Fruit fly (Drosophila melanogaster): ENCODE results near the gene Fdx1.
A peak's percentile ranks its signal among the peaks of the same experiment; 100 is the strongest.

The Fdx1 gene

dm6 chr3L:9370907-9371365 is at the start of gene Fdx1:
Gene Fdx1, minus strand, starts transcription at chr3L:9371238.
- TF ChIP-seq CG9948 (tag; optimal IDR thresholded peaks at IDR 0.05) (peak; percentile 4), CG15710 (tag; optimal IDR thresholded peaks at IDR 0.05) (peak; percentile 30), CG13204 (GFP tag; optimal IDR thresholded peaks at IDR 0.05) (no peak), EcR (GFP tag; optimal IDR thresholded peaks at IDR 0.05) (peak; percentile 17), Snoo (tag; optimal IDR thresholded peaks at IDR 0.05) (peak; percentile 33), rn (GFP tag; IDR thresholded peaks at IDR 0.05) (no peak), CG17806 (tag; optimal IDR thresholded peaks at IDR 0.05) (no peak), Ets98B (GFP tag; IDR thresholded peaks at IDR 0.05) (peak; percentile 17; the same call in 1 of the 2 replicates), CG8159 (tag; optimal IDR thresholded peaks at IDR 0.05) (peak; percentile 20)

DNA sequence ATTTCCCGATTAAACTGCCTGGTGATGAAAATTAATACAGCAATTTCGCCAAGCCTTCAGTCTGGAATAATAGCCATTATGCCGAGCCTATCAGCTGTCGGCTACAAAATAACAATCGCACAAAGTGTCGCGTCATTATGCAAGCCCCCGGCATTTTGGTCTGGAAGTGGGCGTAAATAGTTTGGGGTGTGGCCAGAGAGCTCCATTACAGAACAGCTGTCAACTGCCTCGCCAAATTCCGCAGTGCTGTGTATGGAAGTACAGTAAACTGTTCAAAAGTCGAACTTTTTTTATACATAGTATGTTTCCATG is 49.7 kb upstream of the Fdx1 start:
- TF ChIP-seq CG17806 (tag; optimal IDR thresholded peaks at IDR 0.05) = no peak
- no peak for TF ChIP-seq CG8301 (tag; optimal IDR thresholded peaks at IDR 0.05)
- no peak for TF ChIP-seq D1 (tag; optimal IDR thresholded peaks at IDR 0.05)
- TF ChIP-seq Ets98B (GFP tag; IDR thresholded peaks at IDR 0.05) = no peak
- TF ChIP-seq CG14655 (GFP tag; optimal IDR thresholded peaks at IDR 0.05) = no peak
- TF ChIP-seq CG9948 (tag; optimal IDR thresholded peaks at IDR 0.05) = no peak
- TF ChIP-seq CG8159 (tag; optimal IDR thresholded peaks at IDR 0.05) = no peak
- no peak for TF ChIP-seq Snoo (tag; optimal IDR thresholded peaks at IDR 0.05)
- TF ChIP-seq Pif1A (GFP tag; optimal IDR thresholded peaks at IDR 0.05) = no peak
- TF ChIP-seq CG15710 (tag; optimal IDR thresholded peaks at IDR 0.05) = no peak
- TF ChIP-seq CG34367 (tag; optimal IDR thresholded peaks at IDR 0.05) = no peak
- TF ChIP-seq CG12605 (GFP tag; IDR thresholded peaks at IDR 0.05) = no peak

DNA sequence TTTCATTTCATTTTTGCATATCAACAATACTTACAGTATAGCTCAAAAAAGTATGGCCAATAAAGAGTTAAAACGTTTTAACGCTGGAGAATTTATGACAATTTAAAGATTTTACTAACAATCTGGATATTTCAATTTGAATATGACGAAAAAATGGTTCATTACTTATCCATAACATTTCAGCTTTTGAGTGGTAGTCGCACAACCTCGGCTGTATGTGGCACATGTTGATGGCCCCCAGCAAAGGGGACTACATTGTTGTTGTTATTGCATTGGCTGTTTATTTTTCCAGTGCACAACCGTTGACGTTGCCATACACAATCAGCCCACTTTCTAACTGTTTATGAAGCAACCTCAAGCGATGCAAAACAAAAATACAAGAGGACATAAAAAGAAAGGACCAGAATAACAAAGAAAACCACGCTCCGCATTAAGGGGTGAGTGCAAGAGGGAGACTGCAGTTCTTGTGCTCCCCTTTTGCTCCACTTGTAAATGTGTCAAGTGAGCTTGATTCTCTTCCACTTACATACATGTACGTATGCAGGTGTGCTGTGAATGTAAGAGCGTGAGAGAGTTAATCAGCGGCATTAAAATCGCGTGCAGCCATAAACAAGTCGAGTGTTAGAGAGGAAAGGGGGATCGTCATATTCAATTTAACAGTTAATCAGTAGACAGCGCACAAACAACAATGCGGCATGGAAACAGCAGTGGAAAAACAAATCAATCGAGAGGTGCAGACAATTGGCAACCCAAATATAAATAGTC is 49.2 kb upstream of the Fdx1 start:
- TF ChIP-seq CG9948 (tag; optimal IDR thresholded peaks at IDR 0.05) = peak; percentile 93
- peak; percentile 97 for TF ChIP-seq CG15710 (tag; optimal IDR thresholded peaks at IDR 0.05)
- TF ChIP-seq rn (GFP tag; IDR thresholded peaks at IDR 0.05) = peak; percentile 74
- TF ChIP-seq D1 (tag; optimal IDR thresholded peaks at IDR 0.05) = peak; percentile 96
- peak; percentile 95 for TF ChIP-seq CG4496 (GFP tag; IDR thresholded peaks at IDR 0.05)
- peak; percentile 94 for TF ChIP-seq Snoo (tag; optimal IDR thresholded peaks at IDR 0.05)
- peak; percentile 96 for TF ChIP-seq CG32121 (GFP tag; IDR thresholded peaks at IDR 0.05)
- peak; percentile 93 for TF ChIP-seq CG12605 (GFP tag; IDR thresholded peaks at IDR 0.05)
- peak; percentile 95 for TF ChIP-seq CG34367 (tag; optimal IDR thresholded peaks at IDR 0.05)
- TF ChIP-seq CG8159 (tag; optimal IDR thresholded peaks at IDR 0.05) = peak; percentile 97
- peak; percentile 92 for TF ChIP-seq CG14655 (GFP tag; optimal IDR thresholded peaks at IDR 0.05)
- TF ChIP-seq CG13204 (GFP tag; optimal IDR thresholded peaks at IDR 0.05) = peak; percentile 86
- TF ChIP-seq gl (tag; optimal IDR thresholded peaks at IDR 0.05) = peak; percentile 91
- peak; percentile 96 for TF ChIP-seq Pif1B (GFP tag; optimal IDR thresholded peaks at IDR 0.05)
- peak; percentile 94 for TF ChIP-seq Pif1A (GFP tag; optimal IDR thresholded peaks at IDR 0.05)
- peak; percentile 92 for TF ChIP-seq fd96Ca (GFP tag; IDR thresholded peaks at IDR 0.05)
- peak; percentile 95 for TF ChIP-seq CG17806 (tag; optimal IDR thresholded peaks at IDR 0.05)
- TF ChIP-seq Ets98B (GFP tag; IDR thresholded peaks at IDR 0.05) = peak; percentile 96
- peak; percentile 80 for TF ChIP-seq CG10348 (GFP tag; IDR thresholded peaks at IDR 0.05)
- TF ChIP-seq CG8301 (tag; optimal IDR thresholded peaks at IDR 0.05) = peak; percentile 93
- peak; percentile 91 for TF ChIP-seq EcR (GFP tag; optimal IDR thresholded peaks at IDR 0.05)

- peak; percentile 90 for TF ChIP-seq CG32121 (GFP tag; IDR thresholded peaks at IDR 0.05)
- peak; percentile 21 for TF ChIP-seq CG34367 (tag; optimal IDR thresholded peaks at IDR 0.05)
- peak; percentile 85 for TF ChIP-seq CG4496 (GFP tag; IDR thresholded peaks at IDR 0.05)
- peak; percentile 61 for TF ChIP-seq Pif1A (GFP tag; optimal IDR thresholded peaks at IDR 0.05)
- TF ChIP-seq Pif1B (GFP tag; optimal IDR thresholded peaks at IDR 0.05) = peak; percentile 5
- TF ChIP-seq rn (GFP tag; IDR thresholded peaks at IDR 0.05) = peak; percentile 60
- TF ChIP-seq CG13204 (GFP tag; optimal IDR thresholded peaks at IDR 0.05) = no peak
- TF ChIP-seq Ets98B (GFP tag; IDR thresholded peaks at IDR 0.05) = peak; percentile 85
- TF ChIP-seq D1 (tag; optimal IDR thresholded peaks at IDR 0.05) = no peak
- TF ChIP-seq CG17806 (tag; optimal IDR thresholded peaks at IDR 0.05) = peak; percentile 64
- no peak for TF ChIP-seq CG10348 (GFP tag; IDR thresholded peaks at IDR 0.05)
- peak; percentile 47 for TF ChIP-seq CG8159 (tag; optimal IDR thresholded peaks at IDR 0.05)
- TF ChIP-seq CG15710 (tag; optimal IDR thresholded peaks at IDR 0.05) = peak; percentile 40
- peak; percentile 36 for TF ChIP-seq CG14655 (GFP tag; optimal IDR thresholded peaks at IDR 0.05)
- TF ChIP-seq gl (tag; optimal IDR thresholded peaks at IDR 0.05) = no peak
- TF ChIP-seq CG9948 (tag; optimal IDR thresholded peaks at IDR 0.05) = peak; percentile 45
- no peak for TF ChIP-seq EcR (GFP tag; optimal IDR thresholded peaks at IDR 0.05)
- peak; percentile 21 for TF ChIP-seq Snoo (tag; optimal IDR thresholded peaks at IDR 0.05)
- TF ChIP-seq CG12605 (GFP tag; IDR thresholded peaks at IDR 0.05) = peak; percentile 62
- TF ChIP-seq fd96Ca (GFP tag; IDR thresholded peaks at IDR 0.05) = peak; percentile 89
- TF ChIP-seq CG8301 (tag; optimal IDR thresholded peaks at IDR 0.05) = peak; percentile 53
Measured at dm6 chr3L:9419328-9419727, 48.3 kb upstream of the Fdx1 start.

- TF ChIP-seq CG15710 (tag; optimal IDR thresholded peaks at IDR 0.05) (no peak), CG14655 (GFP tag; optimal IDR thresholded peaks at IDR 0.05) (no peak), D1 (tag; optimal IDR thresholded peaks at IDR 0.05) (no peak), CG4496 (GFP tag; IDR thresholded peaks at IDR 0.05) (no peak)
Measured at dm6 chr3L:9417288-9417687, 46.2 kb upstream of the Fdx1 start, which contains the start of gene CG3982. Gene CG3982, minus strand, starts transcription at chr3L:9417388.

All from whole organism, pupa.